Worm (Caenorhabditis elegans) whole organism, L4 larva: Measurements from ENCODE around the gene cal-3.

Source experiments
- aha-1 ChIP-seq: fragments of 150-350 bp; peaks from one replicate; lab custom pipeline; 2014; ENCODE audit warnings: missing biosample characterization, missing genetic modification characterization
- ceh-28 ChIP-seq: fragments of 150-350 bp; optimal IDR thresholded peaks from 2 replicates; lab custom pipeline; 2014; ENCODE audit warnings: missing biosample characterization, missing genetic modification reagents, missing genetic modification characterization
- ceh-62 ChIP-seq: sonication (generic microtip); optimal IDR thresholded peaks from 2 replicates; lab custom pipeline; 2017; ENCODE audit warnings: missing biosample characterization, missing genetic modification characterization
- daf-8 ChIP-seq: fragments of 200-800 bp; sonication (Bioruptor generic); IDR thresholded peaks from 2 replicates; pipeline ENCODE4 v1.3.6; 2022; ENCODE audit warnings: missing genetic modification characterization, missing compliant biosample characterization
- dmd-6 ChIP-seq: fragments of 200-800 bp; sonication (Bioruptor generic); IDR thresholded peaks from 2 replicates; pipeline ENCODE4 v1.3.6; 2022; ENCODE audit warnings: missing genetic modification reagents, missing genetic modification characterization, missing compliant biosample characterization
- hlh-30 ChIP-seq: sonication (generic microtip); optimal IDR thresholded peaks from 2 replicates; lab custom pipeline; 2017; ENCODE audit warnings: antibody characterized with exemption, mild to moderate bottlenecking, missing genetic modification characterization, missing compliant biosample characterization; ENCODE audit not compliant: insufficient read depth
- mdl-1 ChIP-seq, 2 experiments: fragments of 150-350 bp in 1 of 2; sonication (generic microtip) in 1 of 2; optimal IDR thresholded peaks; 2 replicates each; lab custom pipeline; 2014 to 2017; ENCODE audit warnings: missing biosample characterization in 2 of 2, missing genetic modification characterization in 2 of 2
- mep-1 ChIP-seq: fragments of 150-350 bp; sonication (generic microtip); optimal IDR thresholded peaks from 3 replicates; lab custom pipeline; 2014; ENCODE audit warnings: missing biosample characterization, missing genetic modification characterization
- sdz-12 ChIP-seq: fragments of 200-800 bp; sonication (Bioruptor generic); optimal IDR thresholded peaks from 2 replicates; lab custom pipeline; 2018; ENCODE audit warnings: mild to moderate bottlenecking, missing genetic modification characterization, missing compliant biosample characterization
- set-16 ChIP-seq: fragments of 200-800 bp; sonication (Bioruptor generic); IDR thresholded peaks from 2 replicates; pipeline ENCODE4 v1.3.6; 2022; ENCODE audit warnings: missing genetic modification reagents, missing genetic modification characterization, missing compliant biosample characterization
- skn-1 ChIP-seq: fragments of 150-350 bp; optimal IDR thresholded peaks from 2 replicates; lab custom pipeline; 2014; ENCODE audit warnings: missing biosample characterization, missing genetic modification characterization
- unc-62 ChIP-seq, 3 experiments: fragments of 150-350 bp in 1 of 3; sonication (generic microtip); optimal IDR thresholded peaks in 2 of 3; peaks in 1 of 3; 1 replicate in 1 of 3; 2 replicates in 2 of 3; lab custom pipeline; 2014 to 2017; ENCODE audit warnings: missing biosample characterization in 3 of 3, missing genetic modification characterization in 3 of 3, missing genetic modification reagents in 3 of 3, missing genotype in 1 of 3
- vab-7 ChIP-seq: fragments of 200-800 bp; sonication (Bioruptor generic); IDR thresholded peaks from 2 replicates; pipeline ENCODE4 v1.3.6; 2022; ENCODE audit warnings: missing genetic modification reagents, missing genetic modification characterization, missing compliant biosample characterization
- zfp-2 ChIP-seq: sonication (generic microtip); optimal IDR thresholded peaks from 2 replicates; lab custom pipeline; 2016; ENCODE audit warnings: mild to moderate bottlenecking, missing genetic modification characterization, missing compliant biosample characterization
- ztf-11 ChIP-seq: fragments of 150-350 bp; optimal IDR thresholded peaks from 2 replicates; lab custom pipeline; 2014; ENCODE audit warnings: missing biosample characterization, missing genetic modification characterization

The cal-3 gene

DNA sequence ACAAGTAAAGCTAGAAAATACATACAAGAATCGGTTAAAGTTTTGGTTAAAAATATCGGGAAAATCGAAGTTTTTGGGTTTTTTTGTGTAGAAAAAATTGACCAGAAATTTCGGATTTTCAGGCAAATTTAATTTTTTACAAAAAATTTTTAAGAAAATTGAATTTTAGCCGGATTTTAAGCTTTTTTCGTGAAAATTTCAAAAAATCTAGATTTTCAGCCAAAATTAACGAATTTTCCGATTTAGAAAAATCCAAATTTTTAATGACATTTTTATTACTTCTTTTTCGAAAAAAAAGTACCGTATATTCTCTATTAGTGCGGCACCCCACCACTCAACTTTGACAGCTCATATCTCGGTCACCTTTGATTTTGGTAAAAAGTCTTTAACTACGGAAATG, 34.0 kb downstream of the cal-3 start, which contains the start of gene osm-3:
TSS of gene osm-3 (minus strand) at position 101 of the 400 bp plus-strand sequence.
- TF ChIP-seq dmd-6 (GFP tag; lab: Robert Waterston, UW), result no peak

DNA sequence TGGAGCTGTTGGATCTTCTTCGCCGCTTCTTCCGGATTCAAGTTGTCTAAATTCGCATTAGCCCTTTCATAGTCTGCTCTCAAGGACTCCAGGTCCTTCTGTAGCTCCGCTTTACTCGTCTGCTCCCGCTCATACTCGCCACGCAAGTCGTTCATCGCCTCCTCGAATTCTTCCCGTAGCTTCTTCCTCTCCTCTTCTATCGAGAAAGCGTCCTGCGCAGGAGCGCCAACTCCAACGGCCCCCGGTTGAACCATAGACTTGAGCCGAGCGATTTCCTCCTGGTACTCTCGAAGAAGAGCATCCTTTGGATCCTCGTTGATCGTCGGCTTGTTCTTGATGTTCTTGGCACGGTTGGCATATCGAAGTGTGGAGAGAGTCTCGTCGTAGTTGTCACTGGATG, 37.5 kb downstream of the cal-3 start:
- peak; percentile 58; the same call in 1 of the 2 replicates for TF ChIP-seq set-16 (GFP tag; lab: Robert Waterston, UW)
- TF ChIP-seq daf-8 (GFP tag; lab: Robert Waterston, UW), result no peak
- no peak for TF ChIP-seq vab-7

DNA sequence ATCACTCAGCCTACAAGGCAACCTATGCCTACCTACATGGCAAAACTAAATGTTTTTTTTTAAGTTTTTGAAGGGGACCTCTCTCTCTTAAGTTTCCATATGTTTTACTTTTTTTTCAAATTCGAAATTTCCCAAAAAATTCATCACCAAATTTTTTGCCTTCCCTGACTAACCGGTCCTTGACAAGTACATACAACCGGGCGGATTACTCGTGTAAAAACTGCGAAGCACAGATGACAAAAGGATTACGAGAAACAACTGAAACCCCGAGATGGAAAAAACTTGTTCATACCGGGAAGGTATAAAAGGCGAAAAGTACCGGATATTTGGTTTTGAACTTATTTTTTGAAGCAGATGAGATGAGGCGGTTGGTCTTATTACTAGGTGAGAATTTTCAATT, 40.5 kb downstream of the cal-3 start, which contains the start of gene K09B3.1:
TSS of gene K09B3.1 (plus strand) at position 301 of the 400 bp plus-strand sequence.
- TF ChIP-seq zfp-2 (no peak), ceh-28 (tag; lab: Kevin White, UChicago) (no peak), mep-1 (tag; lab: Kevin White, UChicago) (no peak), hlh-30 (tag; lab: Kevin White, UChicago) (no peak)

DNA sequence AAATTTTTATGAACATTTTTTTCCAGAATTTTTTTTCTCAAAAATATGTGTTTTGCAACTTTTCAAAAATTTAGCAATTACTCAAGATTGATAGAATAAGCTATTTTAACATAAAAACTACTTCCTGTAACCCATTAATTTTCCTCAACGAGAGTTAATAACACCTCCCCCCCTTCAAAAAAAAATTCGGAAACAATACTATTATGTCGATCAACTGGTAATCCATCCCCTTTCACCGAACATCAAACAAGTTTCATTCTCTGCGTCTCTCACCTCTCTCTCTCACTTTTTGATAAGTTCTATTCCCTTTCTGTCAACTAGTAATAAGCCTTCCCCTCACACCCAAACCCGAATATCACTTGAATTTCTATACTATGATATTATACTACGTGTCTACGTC, 51.1 kb downstream of the cal-3 start, which contains the start of gene glct-6:
TSS of gene glct-6 (plus strand) at position 301 of the 400 bp plus-strand sequence.
- TF ChIP-seq aha-1 (tag; lab: Kevin White, UChicago), result peak; percentile 59
- no peak for TF ChIP-seq sdz-12 (GFP tag; lab: Kevin White, UChicago)
- TF ChIP-seq skn-1 (tag; lab: Kevin White, UChicago), result no peak

DNA sequence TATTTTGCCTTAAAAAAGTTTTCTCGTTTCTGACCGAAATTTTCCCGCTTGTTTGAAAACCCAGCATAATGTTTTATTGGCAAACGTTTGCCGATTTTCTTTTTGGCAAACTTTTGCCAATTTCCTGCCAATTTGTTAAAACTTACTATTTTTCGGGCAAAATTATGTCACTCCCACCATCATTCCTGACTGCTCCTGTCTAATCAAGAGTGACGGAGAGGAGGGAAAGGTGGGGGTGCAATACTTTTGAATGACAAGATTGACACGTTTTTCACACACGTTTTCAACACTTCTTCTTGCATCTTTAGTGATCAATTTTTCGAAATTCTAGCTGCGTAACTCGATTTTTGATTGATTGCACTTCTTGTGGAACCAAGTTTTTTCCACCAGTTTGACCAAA, 53.4 kb downstream of the cal-3 start:
- TF ChIP-seq unc-62 (GFP tag; optimal IDR thresholded peaks at IDR 0.05 in 1 of 2; lab: Kevin White, UChicago) (peak in 1 of 2 experiments; percentile 98), unc-62 (tag; optimal IDR thresholded peaks at IDR 0.05; lab: Kevin White, UChicago) (no peak), ceh-62 (tag; lab: Kevin White, UChicago) (no peak), aha-1 (tag; lab: Kevin White, UChicago) (peak; percentile 89), ztf-11 (tag; lab: Kevin White, UChicago) (no peak), mdl-1 (tag; optimal IDR thresholded peaks at IDR 0.05; lab: Kevin White, UChicago) (no peak)
